Fruit fly (Drosophila melanogaster) whole organism, embryonic: ENCODE measurements around the gene CG32040.

Source experiments
- Abd-B ChIP-seq: fragments of 200-800 bp; sonication (Bioruptor generic); optimal IDR thresholded peaks from 2 replicates; lab custom pipeline; 2018; ENCODE audit warnings: missing biosample characterization, mild to moderate bottlenecking, missing genetic modification characterization, moderate library complexity
- BtbVII ChIP-seq: fragments of 200-800 bp; sonication (Bioruptor generic); optimal IDR thresholded peaks from 3 replicates; lab custom pipeline; 2017; ENCODE audit warnings: missing biosample characterization, mild to moderate bottlenecking, missing genetic modification characterization
- CG10979 ChIP-seq: fragments of 200-800 bp; sonication (Bioruptor generic); optimal IDR thresholded peaks from 2 replicates; lab custom pipeline; 2018; ENCODE audit warnings: missing biosample characterization, mild to moderate bottlenecking, missing genetic modification characterization, moderate library complexity
- CG11456 ChIP-seq: fragments of 200-800 bp; sonication (Bioruptor generic); IDR thresholded peaks from 3 replicates; pipeline ENCODE4 v1.3.6; 2022; ENCODE audit warnings: missing biosample characterization, missing genetic modification characterization
- CG12155 ChIP-seq: fragments of 200-800 bp; sonication (Bioruptor generic); optimal IDR thresholded peaks from 3 replicates; lab custom pipeline; 2016; ENCODE audit warnings: missing biosample characterization, missing genetic modification characterization
- CG1233 ChIP-seq: fragments of 200-800 bp; sonication (Bioruptor generic); optimal IDR thresholded peaks from 4 replicates; lab custom pipeline; 2018; ENCODE audit warnings: missing biosample characterization, mild to moderate bottlenecking, missing genetic modification characterization
- CG13894 ChIP-seq: fragments of 200-800 bp; sonication (Bioruptor generic); optimal IDR thresholded peaks from 3 replicates; lab custom pipeline; 2018; ENCODE audit warnings: missing biosample characterization, mild to moderate bottlenecking, missing genetic modification characterization, moderate library complexity
- CG14014 ChIP-seq: fragments of 200-800 bp; sonication (Bioruptor generic); IDR thresholded peaks from 2 replicates; pipeline ENCODE4 v1.3.6; 2022; ENCODE audit warnings: missing biosample characterization, missing genetic modification characterization
- CG16815 ChIP-seq: fragments of 200-800 bp; sonication (Bioruptor generic); optimal IDR thresholded peaks from 3 replicates; lab custom pipeline; 2017; ENCODE audit warnings: missing biosample characterization, mild to moderate bottlenecking, missing genetic modification characterization
- CG17612 ChIP-seq: fragments of 200-800 bp; sonication (Bioruptor generic); IDR thresholded peaks from 2 replicates; pipeline ENCODE4 v1.3.6; 2022; ENCODE audit warnings: missing biosample characterization, missing genetic modification characterization
- CG18599 ChIP-seq: fragments of 200-800 bp; sonication (Bioruptor generic); optimal IDR thresholded peaks from 3 replicates; lab custom pipeline; 2017; ENCODE audit warnings: missing biosample characterization, missing genetic modification characterization, mild to moderate bottlenecking, moderate library complexity, missing genetic modification reagents
- CG31441 ChIP-seq: fragments of 200-800 bp; sonication (Bioruptor generic); IDR thresholded peaks from 2 replicates; pipeline ENCODE4 v1.3.6; 2022; ENCODE audit warnings: missing biosample characterization, missing genetic modification characterization
- CG3163 ChIP-seq: fragments of 200-800 bp; sonication (Bioruptor generic); optimal IDR thresholded peaks from 3 replicates; lab custom pipeline; 2016; ENCODE audit warnings: missing biosample characterization, missing genetic modification characterization
- CG3281 ChIP-seq: fragments of 200-800 bp; sonication (Bioruptor generic); optimal IDR thresholded peaks from 3 replicates; lab custom pipeline; 2017; ENCODE audit warnings: missing biosample characterization, mild to moderate bottlenecking, missing genetic modification characterization
- CG3847 ChIP-seq: fragments of 200-800 bp; sonication (Bioruptor generic); IDR thresholded peaks from 2 replicates; pipeline ENCODE4 v1.3.6; 2022; ENCODE audit warnings: missing biosample characterization, missing genetic modification characterization
- CG6683 ChIP-seq: fragments of 200-800 bp; sonication (Bioruptor generic); optimal IDR thresholded peaks from 2 replicates; lab custom pipeline; 2017; ENCODE audit warnings: missing biosample characterization, mild to moderate bottlenecking, missing genetic modification characterization, missing genetic modification reagents
- CG8924 ChIP-seq: fragments of 200-800 bp; optimal IDR thresholded peaks from 3 replicates; lab custom pipeline; 2019; ENCODE audit warnings: missing biosample characterization, mild to moderate bottlenecking, missing genetic modification characterization, moderate library complexity
- CG9215 ChIP-seq: fragments of 200-800 bp; sonication (Bioruptor generic); IDR thresholded peaks from 2 replicates; pipeline ENCODE4 v1.3.6; 2022; ENCODE audit warnings: missing biosample characterization, missing genetic modification characterization
- CG9727 ChIP-seq: fragments of 200-800 bp; sonication (Bioruptor generic); optimal IDR thresholded peaks from 3 replicates; lab custom pipeline; 2017; ENCODE audit warnings: missing biosample characterization, mild to moderate bottlenecking, missing genetic modification characterization
- CrebB ChIP-seq: fragments of 200-800 bp; sonication (Bioruptor generic); optimal IDR thresholded peaks from 3 replicates; lab custom pipeline; 2018; ENCODE audit warnings: missing biosample characterization, mild to moderate bottlenecking, missing genetic modification characterization
- Dek ChIP-seq: fragments of 200-800 bp; sonication (Bioruptor generic); optimal IDR thresholded peaks from 3 replicates; lab custom pipeline; 2019; ENCODE audit warnings: missing biosample characterization, mild to moderate bottlenecking, missing genetic modification characterization, moderate library complexity
- HmgZ ChIP-seq: fragments of 200-800 bp; sonication (Bioruptor generic); optimal IDR thresholded peaks from 2 replicates; lab custom pipeline; 2018; ENCODE audit warnings: missing biosample characterization, mild to moderate bottlenecking, missing genetic modification characterization
- Hr3 ChIP-seq: fragments of 200-800 bp; sonication (Bioruptor generic); optimal IDR thresholded peaks from 3 replicates; lab custom pipeline; 2016; ENCODE audit warnings: missing biosample characterization, missing genetic modification characterization
- Meics ChIP-seq: fragments of 200-800 bp; sonication (Bioruptor generic); optimal IDR thresholded peaks from 2 replicates; lab custom pipeline; 2017; ENCODE audit warnings: missing biosample characterization, mild to moderate bottlenecking, missing genetic modification characterization
- Myb ChIP-seq: fragments of 200-800 bp; sonication (Bioruptor generic); optimal IDR thresholded peaks from 2 replicates; lab custom pipeline; 2016; ENCODE audit warnings: missing biosample characterization, missing genetic modification characterization
- NK7.1 ChIP-seq: fragments of 200-800 bp; sonication (Bioruptor generic); optimal IDR thresholded peaks from 3 replicates; lab custom pipeline; 2016; ENCODE audit warnings: missing biosample characterization, missing genetic modification characterization
- Nf-YC ChIP-seq: fragments of 200-800 bp; optimal IDR thresholded peaks from 3 replicates; lab custom pipeline; 2019; ENCODE audit warnings: missing biosample characterization, mild to moderate bottlenecking, missing genetic modification characterization, moderate library complexity
- NfI ChIP-seq: fragments of 200-800 bp; sonication (Bioruptor generic); optimal IDR thresholded peaks from 3 replicates; lab custom pipeline; 2018; ENCODE audit warnings: missing biosample characterization, mild to moderate bottlenecking, missing genetic modification characterization, moderate library complexity
- PHDP ChIP-seq: fragments of 200-800 bp; sonication (Bioruptor generic); optimal IDR thresholded peaks from 3 replicates; lab custom pipeline; 2018; ENCODE audit warnings: missing biosample characterization, mild to moderate bottlenecking, missing genetic modification characterization, moderate library complexity
- Rfx ChIP-seq: fragments of 200-800 bp; sonication (Bioruptor generic); IDR thresholded peaks from 2 replicates; pipeline ENCODE4 v1.3.6; 2022; ENCODE audit warnings: missing biosample characterization, missing genetic modification characterization
- Stat92E ChIP-seq, 3 experiments: fragments of >200 bp in 2 of 3; fragments of 200-800 bp in 1 of 3; sonication (Bioruptor generic) in 1 of 3; optimal IDR thresholded peaks; 2 replicates each; lab custom pipeline; 2017 to 2019; ENCODE audit warnings: missing biosample characterization in 3 of 3, missing genetic modification characterization in 3 of 3, mild to moderate bottlenecking in 1 of 3, moderate library complexity in 1 of 3
- ase ChIP-seq: fragments of 200-800 bp; sonication (Bioruptor generic); IDR thresholded peaks from 3 replicates; pipeline ENCODE4 v1.3.6; 2022; ENCODE audit warnings: missing biosample characterization, missing genetic modification characterization
- bab2 ChIP-seq: fragments of 200-800 bp; sonication (Bioruptor generic); optimal IDR thresholded peaks from 2 replicates; lab custom pipeline; 2016; ENCODE audit warnings: missing biosample characterization, missing genetic modification characterization
- caup ChIP-seq: fragments of 200-800 bp; sonication (Bioruptor generic); optimal IDR thresholded peaks from 3 replicates; lab custom pipeline; 2017; ENCODE audit warnings: missing biosample characterization, mild to moderate bottlenecking, missing genetic modification characterization, moderate library complexity; ENCODE audit not compliant: severe bottlenecking
- exex ChIP-seq: fragments of 200-800 bp; sonication (Bioruptor generic); optimal IDR thresholded peaks from 4 replicates; lab custom pipeline; 2018; ENCODE audit warnings: missing biosample characterization, mild to moderate bottlenecking, missing genetic modification characterization, moderate library complexity
- gce ChIP-seq: fragments of 200-800 bp; sonication (Bioruptor generic); IDR thresholded peaks from 3 replicates; pipeline ENCODE4 v1.3.6; 2022; ENCODE audit warnings: missing biosample characterization, missing genetic modification characterization
- gsb-n ChIP-seq: fragments of 200-800 bp; sonication (Bioruptor generic); optimal IDR thresholded peaks from 3 replicates; lab custom pipeline; 2018; ENCODE audit warnings: missing biosample characterization, mild to moderate bottlenecking, missing genetic modification characterization
- gt ChIP-seq: fragments of 200-800 bp; sonication (Bioruptor generic); IDR thresholded peaks from 2 replicates; pipeline ENCODE4 v1.3.6; 2022; ENCODE audit warnings: missing biosample characterization, missing genetic modification characterization
- hkb ChIP-seq, 2 experiments: fragments of 200-800 bp in 1 of 2; fragments of >200 bp in 1 of 2; sonication (Bioruptor generic) in 1 of 2; IDR thresholded peaks in 1 of 2; optimal IDR thresholded peaks in 1 of 2; 2 replicates each; pipeline versions ENCODE4 v1.3.6 to Lab custom; 2017 to 2022; ENCODE audit warnings: missing biosample characterization in 1 of 2, missing genetic modification characterization in 1 of 2
- knrl ChIP-seq: fragments of 200-800 bp; sonication (Bioruptor generic); IDR thresholded peaks from 3 replicates; pipeline ENCODE4 v1.3.6; 2022; ENCODE audit warnings: missing biosample characterization, missing genetic modification characterization; ENCODE audit not compliant: partially characterized antibody
- lab ChIP-seq: fragments of 200-800 bp; sonication (Bioruptor generic); optimal IDR thresholded peaks from 3 replicates; lab custom pipeline; 2017; ENCODE audit warnings: missing biosample characterization, missing genetic modification characterization, mild to moderate bottlenecking, moderate library complexity, missing genetic modification reagents
- prd ChIP-seq, 3 experiments: fragments of >200 bp in 2 of 3; fragments of 200-800 bp in 1 of 3; sonication (Bioruptor generic) in 1 of 3; optimal IDR thresholded peaks in 2 of 3; IDR thresholded peaks in 1 of 3; 2 replicates in 2 of 3; 3 replicates in 1 of 3; pipeline versions ENCODE4 v1.3.6 to Lab custom; 2017 to 2022; ENCODE audit warnings: missing biosample characterization in 1 of 3, missing genetic modification characterization in 1 of 3
- salm ChIP-seq: fragments of 200-800 bp; sonication (Bioruptor generic); optimal IDR thresholded peaks from 2 replicates; lab custom pipeline; 2018; ENCODE audit warnings: missing biosample characterization, mild to moderate bottlenecking, missing genetic modification characterization
- sc ChIP-seq, 3 experiments: fragments of >200 bp in 2 of 3; fragments of 200-800 bp in 1 of 3; sonication (Bioruptor generic) in 1 of 3; optimal IDR thresholded peaks; 2 replicates in 2 of 3; 3 replicates in 1 of 3; lab custom pipeline; 2017; ENCODE audit warnings: mild to moderate bottlenecking in 1 of 3, missing biosample characterization in 1 of 3, missing genetic modification characterization in 1 of 3, missing genetic modification reagents in 1 of 3
- scrt ChIP-seq: fragments of 200-800 bp; sonication (Bioruptor generic); optimal IDR thresholded peaks from 2 replicates; lab custom pipeline; 2018; ENCODE audit warnings: missing biosample characterization, mild to moderate bottlenecking, missing genetic modification characterization, moderate library complexity
- sob ChIP-seq: fragments of 200-800 bp; sonication (Bioruptor generic); IDR thresholded peaks from 2 replicates; pipeline ENCODE4 v1.3.6; 2022; ENCODE audit warnings: missing biosample characterization, missing genetic modification characterization
- tll ChIP-seq, 2 experiments: fragments of 200-800 bp in 1 of 2; fragments of >200 bp in 1 of 2; sonication (Bioruptor generic) in 1 of 2; optimal IDR thresholded peaks; 2 replicates each; lab custom pipeline; 2017 to 2019; ENCODE audit warnings: missing biosample characterization in 2 of 2, missing genetic modification characterization in 2 of 2, mild to moderate bottlenecking in 1 of 2, moderate library complexity in 1 of 2

CG32040 gene

dm6 chr3L:9370907-9371365, 17.1 kb downstream of the CG32040 start, which contains the start of gene Fdx1 (continued):
- TF ChIP-seq CG9727 (GFP tag; lab: Kevin White, UChicago) (no peak), CG8924 (tag; lab: Kevin White, UChicago) (no peak), NK7.1 (GFP tag; lab: Kevin White, UChicago) (no peak), NfI (peak; percentile 28), knrl (GFP tag; lab: Robert Waterston, UW) (peak; percentile 53; the same call in 2 of the 3 replicates), gce (GFP tag; lab: Robert Waterston, UW) (0 out of 3 replicates have a peak, but pooled peaks have one; percentile 51), salm (no peak), Stat92E (GFP tag; optimal IDR thresholded peaks at IDR 0.05; lab: Kevin White, UChicago) (no peak), Abd-B (no peak), scrt (GFP tag; lab: Kevin White, UChicago) (no peak), ase (0 out of 3 replicates have a peak, but pooled peaks have one; percentile 24), CG6683 (GFP tag; lab: Kevin White, UChicago) (no peak), tll (GFP tag; optimal IDR thresholded peaks at IDR 0.05; lab: Kevin White, UChicago) (no peak), sob (GFP tag; lab: Robert Waterston, UW) (0 out of 2 replicates have a peak, but pooled peaks have one; percentile 48), CG3163 (GFP tag; lab: Kevin White, UChicago) (no peak), Hr3 (peak; percentile 35), Meics (GFP tag; lab: Kevin White, UChicago) (peak; percentile 42), CG10979 (tag; lab: Kevin White, UChicago) (peak; percentile 23), hkb (optimal IDR thresholded peaks at IDR 0.05; lab: Kevin White, UChicago) (no peak), hkb (GFP tag; IDR thresholded peaks at IDR 0.05; lab: Robert Waterston, UW) (peak; percentile 63; the same call in 1 of the 2 replicates), prd (optimal IDR thresholded peaks at IDR 0.05; lab: Kevin White, UChicago) (no peak), prd (GFP tag; IDR thresholded peaks at IDR 0.05; lab: Robert Waterston, UW) (0 out of 3 replicates have a peak, but pooled peaks have one; percentile 33), Rfx (GFP tag; lab: Robert Waterston, UW) (peak; percentile 67), CG12155 (GFP tag; lab: Kevin White, UChicago) (peak; percentile 33), CG3847 (GFP tag; lab: Robert Waterston, UW) (peak; percentile 36), HmgZ (tag; lab: Kevin White, UChicago) (peak; percentile 49), lab (no peak), CG1233 (GFP tag; lab: Kevin White, UChicago) (no peak), CG16815 (GFP tag; lab: Kevin White, UChicago) (no peak), CG14014 (GFP tag; lab: Robert Waterston, UW) (0 out of 2 replicates have a peak, but pooled peaks have one; percentile 39), PHDP (peak; percentile 31), BtbVII (GFP tag; lab: Kevin White, UChicago) (peak; percentile 26), bab2 (GFP tag; lab: Kevin White, UChicago) (no peak), CrebB (peak; percentile 6), CG31441 (GFP tag; lab: Robert Waterston, UW) (peak; percentile 52), caup (GFP tag; lab: Kevin White, UChicago) (peak; percentile 5), Myb (GFP tag; lab: Kevin White, UChicago) (no peak), CG11456 (GFP tag; lab: Robert Waterston, UW) (0 out of 3 replicates have a peak, but pooled peaks have one; percentile 27), sc (optimal IDR thresholded peaks at IDR 0.05; lab: Kevin White, UChicago) (no peak), sc (GFP tag; optimal IDR thresholded peaks at IDR 0.05; lab: Kevin White, UChicago) (no peak), CG9215 (no peak), CG17612 (GFP tag; lab: Robert Waterston, UW) (no peak), exex (tag; lab: Kevin White, UChicago) (peak; percentile 32), CG3281 (GFP tag; lab: Kevin White, UChicago) (peak; percentile 24), gsb-n (tag; lab: Kevin White, UChicago) (peak; percentile 19), CG13894 (peak; percentile 33), gt (GFP tag; lab: Robert Waterston, UW) (no peak), Dek (peak; percentile 15), CG18599 (GFP tag; lab: Kevin White, UChicago) (peak; percentile 47), Nf-YC (peak; percentile 52)
